Fruit fly (Drosophila melanogaster): Measurements from ENCODE around the gene Trf2.

The Trf2 gene

dm6 chrX:8436656-8437284, 27.7 kb downstream of the Trf2 start, which contains the start of gene CG1440 (continued):
- TF ChIP-seq nmo (GFP tag; optimal IDR thresholded peaks at IDR 0.05), result peak; percentile 43
- TF ChIP-seq Chrac-16 (GFP tag; optimal IDR thresholded peaks at IDR 0.05), result no peak
- peak; percentile 62 for TF ChIP-seq Dp (GFP tag; optimal IDR thresholded peaks at IDR 0.05)
- TF ChIP-seq CG12219 (GFP tag; optimal IDR thresholded peaks at IDR 0.05), result no peak
- TF ChIP-seq hth (optimal IDR thresholded peaks at IDR 0.05), result no peak
- no peak for TF ChIP-seq CG12769 (tag; optimal IDR thresholded peaks at IDR 0.05)
- TF ChIP-seq CG10462 (GFP tag; optimal IDR thresholded peaks at IDR 0.05), result no peak
- TF ChIP-seq Gsc (GFP tag; IDR thresholded peaks at IDR 0.05), result no peak
- peak; percentile 48 for TF ChIP-seq CG6765 (GFP tag; optimal IDR thresholded peaks at IDR 0.05)

- no peak for TF ChIP-seq CG3726 (GFP tag; IDR thresholded peaks at IDR 0.05)
- no peak for TF ChIP-seq nerfin-2 (GFP tag; IDR thresholded peaks at IDR 0.05; ENCODE audit: partially characterized antibody)
- TF ChIP-seq zen2 (GFP tag; IDR thresholded peaks at IDR 0.05; ENCODE audit: partially characterized antibody), result no peak
- no peak for TF ChIP-seq NC2β (GFP tag; optimal IDR thresholded peaks at IDR 0.05)
- no peak for TF ChIP-seq prd (optimal IDR thresholded peaks at IDR 0.05)
- TF ChIP-seq prd (GFP tag; IDR thresholded peaks at IDR 0.05), result no peak
- TF ChIP-seq lilli (GFP tag; optimal IDR thresholded peaks at IDR 0.05), result no peak
- TF ChIP-seq CG1647 (GFP tag; optimal IDR thresholded peaks at IDR 0.05), result no peak
- TF ChIP-seq CG14710 (tag; optimal IDR thresholded peaks at IDR 0.05), result peak; percentile 7
- TF ChIP-seq CG15514 (GFP tag; optimal IDR thresholded peaks at IDR 0.05), result no peak
- peak; percentile 30 for TF ChIP-seq CG1832 (GFP tag; optimal IDR thresholded peaks at IDR 0.05)
- TF ChIP-seq seq (GFP tag; IDR thresholded peaks at IDR 0.05), result no peak
- peak; percentile 23 for TF ChIP-seq CG8924 (tag; optimal IDR thresholded peaks at IDR 0.05)
- TF ChIP-seq sd (tag; optimal IDR thresholded peaks at IDR 0.05), result peak; percentile 51
- TF ChIP-seq chm (GFP tag; IDR thresholded peaks at IDR 0.05), result no peak
- TF ChIP-seq CG10274 (GFP tag; optimal IDR thresholded peaks at IDR 0.05), result no peak
- TF ChIP-seq repo (GFP tag; optimal IDR thresholded peaks at IDR 0.05), result no peak
- TF ChIP-seq ERR (GFP tag; optimal IDR thresholded peaks at IDR 0.05), result no peak
- TF ChIP-seq dmrt99B (tag; optimal IDR thresholded peaks at IDR 0.05), result no peak
- TF ChIP-seq CG30431 (GFP tag; optimal IDR thresholded peaks at IDR 0.05), result no peak
- TF ChIP-seq CG6683 (GFP tag; optimal IDR thresholded peaks at IDR 0.05), result no peak
- TF ChIP-seq fd96Cb (tag; optimal IDR thresholded peaks at IDR 0.05), result no peak
- TF ChIP-seq Meics (GFP tag; optimal IDR thresholded peaks at IDR 0.05), result no peak
- TF ChIP-seq crp (GFP tag; optimal IDR thresholded peaks at IDR 0.05), result no peak
- no peak for TF ChIP-seq CG33213 (GFP tag; optimal IDR thresholded peaks at IDR 0.05)
- peak; percentile 33 for TF ChIP-seq gsb-n (tag; optimal IDR thresholded peaks at IDR 0.05)
- TF ChIP-seq stwl (tag; optimal IDR thresholded peaks at IDR 0.05), result no peak
- no peak for TF ChIP-seq hbn (GFP tag; IDR thresholded peaks at IDR 0.05; ENCODE audit: partially characterized antibody)
- no peak for TF ChIP-seq onecut (GFP tag; IDR thresholded peaks at IDR 0.05)
- TF ChIP-seq CG13775 (GFP tag; optimal IDR thresholded peaks at IDR 0.05), result no peak
- TF ChIP-seq HLH3B (GFP tag; IDR thresholded peaks at IDR 0.05), result no peak
- peak; percentile 21 for TF ChIP-seq D (optimal IDR thresholded peaks at IDR 0.05)
- TF ChIP-seq D (GFP tag; optimal IDR thresholded peaks at IDR 0.05), result no peak
- TF ChIP-seq tx (GFP tag; optimal IDR thresholded peaks at IDR 0.05), result no peak
- TF ChIP-seq HmgZ (tag; optimal IDR thresholded peaks at IDR 0.05), result no peak
- TF ChIP-seq CG9797 (GFP tag; optimal IDR thresholded peaks at IDR 0.05), result no peak
- no peak for TF ChIP-seq crc (GFP tag; optimal IDR thresholded peaks at IDR 0.05)
- TF ChIP-seq twi (tag; optimal IDR thresholded peaks at IDR 0.05), result peak; percentile 83
- no peak for TF ChIP-seq HmgD (GFP tag; optimal IDR thresholded peaks at IDR 0.05)
These were observed 28.4 kb downstream of the Trf2 start, which contains the start of gene Miga for dm6 chrX:8437285-8438110. TSS of gene Miga (minus strand) at chrX:8437820.

Measured in whole organism, embryonic.